Worm (Caenorhabditis elegans) whole organism, L4/young adult: ENCODE results near the gene grd-8.

ENCODE experiments used
- W03F9.2 ChIP-seq: fragments of 150-350 bp; optimal IDR thresholded peaks from 2 replicates; lab custom pipeline; 2014; ENCODE audit warnings: missing biosample characterization, missing genetic modification characterization
- dao-5 ChIP-seq: sonication (generic microtip); optimal IDR thresholded peaks from 2 replicates; lab custom pipeline; 2016; ENCODE audit warnings: missing genotype, missing genetic modification characterization, moderate library complexity, missing compliant biosample characterization

- TF ChIP-seq W03F9.2 (tag; lab: Kevin White, UChicago) (no peak), dao-5 (tag; lab: Kevin White, UChicago) (no peak)
These were observed 44.2 kb upstream of the grd-8 start, which contains the start of gene ZK742.7 for ce11 chrV:7798079-7798478.
